Worm (Caenorhabditis elegans) whole organism, early embryonic: Measurements from ENCODE around the gene C01G6.4.

ENCODE experiments used
- F13C5.2 ChIP-seq: sonication (generic microtip); optimal IDR thresholded peaks from 2 replicates; lab custom pipeline; 2017; ENCODE audit warnings: mild to moderate bottlenecking, missing genetic modification characterization, inconsistent platforms, missing compliant biosample characterization
- ama-1 ChIP-seq: fragments of 150-350 bp; optimal IDR thresholded peaks from 2 replicates; lab custom pipeline; 2014
- ceh-13 ChIP-seq: fragments of 200-800 bp; sonication (Bioruptor generic); optimal IDR thresholded peaks from 2 replicates; lab custom pipeline; 2018; ENCODE audit warnings: mild to moderate bottlenecking, missing genetic modification characterization, missing compliant biosample characterization
- ceh-36 ChIP-seq: sonication (generic microtip); optimal IDR thresholded peaks from 2 replicates; lab custom pipeline; 2016; ENCODE audit warnings: missing genetic modification characterization, inconsistent platforms, missing compliant biosample characterization
- flt-1 ChIP-seq: fragments of 200-800 bp; sonication (Bioruptor generic); IDR thresholded peaks from 2 replicates; pipeline ENCODE4 v1.3.6; 2022; ENCODE audit warnings: missing genetic modification characterization, missing compliant biosample characterization
- hnd-1 ChIP-seq: sonication (generic microtip); optimal IDR thresholded peaks from 2 replicates; lab custom pipeline; 2016; ENCODE audit warnings: missing genetic modification characterization, missing compliant biosample characterization
- pes-1 ChIP-seq: fragments of 200-800 bp; sonication (Bioruptor generic); IDR thresholded peaks from 2 replicates; pipeline ENCODE4 v1.3.6; 2022; ENCODE audit warnings: missing genetic modification reagents, missing genetic modification characterization, missing compliant biosample characterization
- scrt-1 ChIP-seq: fragments of 200-800 bp; sonication (Bioruptor generic); IDR thresholded peaks from 2 replicates; pipeline ENCODE4 v1.3.6; 2022; ENCODE audit warnings: missing genetic modification characterization, missing compliant biosample characterization
- sea-1 ChIP-seq: fragments of 200-800 bp; sonication (Bioruptor generic); conservative IDR thresholded peaks from 2 replicates; pipeline ENCODE4 v1.3.6; 2022; ENCODE audit warnings: missing genetic modification characterization, missing compliant biosample characterization
- tbx-11 ChIP-seq: fragments of 200-800 bp; sonication (Bioruptor generic); IDR thresholded peaks from 2 replicates; pipeline ENCODE4 v1.3.6; 2022; ENCODE audit warnings: missing genetic modification characterization, missing compliant biosample characterization
- tbx-37 ChIP-seq: fragments of 200-800 bp; sonication (Bioruptor generic); conservative IDR thresholded peaks from 2 replicates; pipeline ENCODE4 v1.3.6; 2022; ENCODE audit warnings: missing genetic modification reagents, missing genetic modification characterization, missing compliant biosample characterization

DNA sequence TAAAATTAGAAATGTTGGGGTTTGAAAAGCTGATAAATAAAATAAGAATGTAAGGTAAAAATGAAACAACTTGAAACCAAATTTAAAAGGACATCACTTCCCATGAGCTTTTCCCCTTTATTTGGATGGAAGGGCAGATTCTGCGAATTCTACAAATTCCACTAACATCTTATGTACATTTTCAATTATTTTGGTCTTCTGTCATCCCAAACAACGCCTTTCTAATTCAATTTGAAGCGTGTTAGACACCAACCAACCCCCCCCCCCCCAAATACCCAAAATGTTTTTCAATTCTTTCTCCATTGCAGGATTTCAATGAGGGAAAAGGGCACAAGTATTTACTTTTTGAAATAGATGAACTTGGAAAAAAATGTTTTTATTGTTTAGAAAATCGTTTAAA is 7.1 kb downstream of the C01G6.4 start:
- no peak for TF ChIP-seq ceh-36
- TF ChIP-seq scrt-1 (GFP tag; lab: Robert Waterston, UW): no peak
- TF ChIP-seq sea-1 (GFP tag; lab: Robert Waterston, UW): no peak
- no peak for TF ChIP-seq flt-1 (GFP tag; lab: Robert Waterston, UW)
- no peak for TF ChIP-seq tbx-11
- no peak for TF ChIP-seq pes-1 (GFP tag; lab: Robert Waterston, UW)
- TF ChIP-seq F13C5.2: no peak
- no peak for TF ChIP-seq tbx-37 (GFP tag; lab: Robert Waterston, UW)
- no peak for TF ChIP-seq ama-1
- TF ChIP-seq ceh-13 (GFP tag; lab: Kevin White, UChicago): no peak
- no peak for TF ChIP-seq hnd-1 (tag; lab: Kevin White, UChicago)
